Worm (Caenorhabditis elegans) whole organism, L1 larva: ENCODE data around the gene ugt-52.

ENCODE experiments used
- ceh-88 ChIP-seq: fragments of 200-800 bp; sonication (Bioruptor generic); IDR thresholded peaks from 2 replicates; pipeline ENCODE4 v1.3.6; 2022; ENCODE audit warnings: missing genetic modification characterization, missing compliant biosample characterization
- egl-13 ChIP-seq: sonication (generic microtip); optimal IDR thresholded peaks from 2 replicates; lab custom pipeline; 2016; ENCODE audit warnings: missing genotype, missing genetic modification reagents, missing genetic modification characterization, missing compliant biosample characterization

DNA sequence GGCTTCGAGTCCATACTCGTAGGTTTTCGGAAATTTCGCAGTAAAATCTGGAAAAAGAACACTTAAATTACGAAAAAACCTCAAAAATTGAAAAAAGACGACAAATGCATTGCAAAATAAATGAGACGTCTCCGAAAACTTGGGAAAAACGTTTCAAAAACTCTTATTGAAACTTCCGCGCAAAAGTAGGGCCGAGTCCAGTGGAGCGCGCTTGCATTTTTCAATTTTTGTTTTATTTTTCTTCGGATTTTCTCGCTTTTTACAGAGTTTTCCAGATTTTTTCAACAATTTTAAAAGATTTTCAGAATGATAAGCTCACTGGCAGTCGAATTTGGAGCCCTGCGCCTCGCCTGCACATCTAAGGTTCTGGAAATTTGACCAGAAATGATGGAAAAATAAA lies 5.7 kb upstream of the ugt-52 start, which contains the start of gene mrpl-2:
- TF ChIP-seq egl-13 (no peak), ceh-88 (GFP tag; lab: Robert Waterston, UW) (no peak)
